Worm (Caenorhabditis elegans) whole organism, L2 larva: Measurements from ENCODE around the gene mbf-1.
A peak's percentile ranks its signal among the peaks of the same experiment; 100 is the strongest.

Experiments
- C34F6.9 ChIP-seq: fragments of 150-350 bp; optimal IDR thresholded peaks from 2 replicates; lab custom pipeline; 2014; ENCODE audit warnings: missing biosample characterization, missing genetic modification characterization
- F13H6.1 ChIP-seq: sonication (generic microtip); optimal IDR thresholded peaks from 2 replicates; lab custom pipeline; 2016; ENCODE audit warnings: missing genetic modification characterization, missing compliant biosample characterization
- R02D3.7 ChIP-seq: fragments of 150-350 bp; optimal IDR thresholded peaks from 2 replicates; lab custom pipeline; 2014; ENCODE audit warnings: missing biosample characterization, missing genetic modification characterization
- Y55F3AM.14 ChIP-seq: fragments of 200-800 bp; sonication (Bioruptor generic); optimal IDR thresholded peaks from 2 replicates; lab custom pipeline; 2018; ENCODE audit warnings: mild to moderate bottlenecking, missing genetic modification characterization, missing compliant biosample characterization
- ZK546.5 ChIP-seq: sonication (generic microtip); optimal IDR thresholded peaks from 2 replicates; lab custom pipeline; 2017; ENCODE audit warnings: missing biosample characterization, missing genetic modification characterization
- alr-1 ChIP-seq: fragments of 150-350 bp; optimal IDR thresholded peaks from 2 replicates; lab custom pipeline; 2014; ENCODE audit warnings: missing biosample characterization, missing genetic modification characterization
- aly-2 ChIP-seq: fragments of 150-350 bp; optimal IDR thresholded peaks from 2 replicates; lab custom pipeline; 2014; ENCODE audit warnings: missing biosample characterization, missing genetic modification characterization
- ama-1 ChIP-seq: fragments of 150-350 bp; optimal IDR thresholded peaks from 2 replicates; lab custom pipeline; 2018; ENCODE audit warnings: inconsistent platforms
- blmp-1 ChIP-seq: sonication (generic microtip); optimal IDR thresholded peaks from 2 replicates; lab custom pipeline; 2017; ENCODE audit warnings: missing genetic modification characterization, mild to moderate bottlenecking, missing compliant biosample characterization, antibody characterized with exemption, moderate library complexity; ENCODE audit not compliant: insufficient read depth
- ceh-16 ChIP-seq: fragments of 150-350 bp; optimal IDR thresholded peaks from 2 replicates; lab custom pipeline; 2014; ENCODE audit warnings: missing biosample characterization, missing genetic modification characterization
- ceh-82 ChIP-seq: fragments of 150-350 bp; optimal IDR thresholded peaks from 2 replicates; lab custom pipeline; 2014; ENCODE audit warnings: missing biosample characterization, missing genetic modification characterization
- crh-2 ChIP-seq: sonication (generic microtip); optimal IDR thresholded peaks from 2 replicates; lab custom pipeline; 2017; ENCODE audit warnings: missing biosample characterization, missing genetic modification characterization
- dmd-4 ChIP-seq: sonication (generic microtip); optimal IDR thresholded peaks from 2 replicates; lab custom pipeline; 2017; ENCODE audit warnings: missing biosample characterization, missing genetic modification characterization
- egl-27 ChIP-seq: sonication (generic microtip); optimal IDR thresholded peaks from 3 replicates; lab custom pipeline; 2017; ENCODE audit warnings: missing biosample characterization, missing genetic modification reagents, missing genetic modification characterization
- elt-1 ChIP-seq: fragments of 150-350 bp; optimal IDR thresholded peaks from 2 replicates; lab custom pipeline; 2014; ENCODE audit warnings: missing biosample characterization, missing genetic modification characterization
- elt-3 ChIP-seq: sonication (generic microtip); optimal IDR thresholded peaks from 2 replicates; lab custom pipeline; 2017; ENCODE audit warnings: missing biosample characterization, missing genetic modification characterization
- fos-1 ChIP-seq: fragments of 150-350 bp; optimal IDR thresholded peaks from 2 replicates; lab custom pipeline; 2014; ENCODE audit warnings: missing biosample characterization, missing genetic modification characterization
- gmeb-1 ChIP-seq: fragments of 150-350 bp; optimal IDR thresholded peaks from 2 replicates; lab custom pipeline; 2014; ENCODE audit warnings: missing biosample characterization, missing genetic modification characterization
- lin-11 ChIP-seq: fragments of 150-350 bp; sonication (generic microtip); optimal IDR thresholded peaks from 2 replicates; lab custom pipeline; 2014; ENCODE audit warnings: missing biosample characterization, missing genetic modification characterization, inconsistent platforms, mixed read lengths
- lin-13 ChIP-seq: fragments of 150-350 bp; optimal IDR thresholded peaks from 2 replicates; lab custom pipeline; 2014; ENCODE audit warnings: missing biosample characterization, missing genetic modification reagents, missing genetic modification characterization
- lin-39 ChIP-seq: fragments of 150-350 bp; optimal IDR thresholded peaks from 2 replicates; lab custom pipeline; 2014; ENCODE audit warnings: missing biosample characterization, missing genetic modification reagents, missing genetic modification characterization
- lsy-2 ChIP-seq, 2 experiments: fragments of 150-350 bp in 1 of 2; sonication (generic microtip) in 1 of 2; optimal IDR thresholded peaks; 2 replicates each; lab custom pipeline; 2014 to 2017; ENCODE audit warnings: missing biosample characterization in 2 of 2, missing genetic modification characterization in 2 of 2
- mab-5 ChIP-seq: fragments of 150-350 bp; optimal IDR thresholded peaks from 2 replicates; lab custom pipeline; 2014; ENCODE audit warnings: missing biosample characterization, missing genetic modification characterization
- mbf-1 ChIP-seq: sonication (generic microtip); optimal IDR thresholded peaks from 2 replicates; lab custom pipeline; 2017; ENCODE audit warnings: missing biosample characterization, missing genetic modification characterization
- mdl-1 ChIP-seq, 2 experiments: fragments of 150-350 bp in 1 of 2; sonication (generic microtip) in 1 of 2; optimal IDR thresholded peaks; 2 replicates each; lab custom pipeline; 2017; ENCODE audit warnings: missing biosample characterization in 2 of 2, missing genetic modification characterization in 2 of 2
- nhr-10 ChIP-seq: sonication (generic microtip); optimal IDR thresholded peaks from 2 replicates; lab custom pipeline; 2017; ENCODE audit warnings: missing biosample characterization, missing genetic modification characterization
- nhr-11 ChIP-seq: fragments of 150-350 bp; optimal IDR thresholded peaks from 2 replicates; lab custom pipeline; 2014; ENCODE audit warnings: missing biosample characterization, missing genetic modification characterization
- nhr-12 ChIP-seq: fragments of 150-350 bp; optimal IDR thresholded peaks from 2 replicates; lab custom pipeline; 2014; ENCODE audit warnings: missing biosample characterization, missing genetic modification characterization
- nhr-129 ChIP-seq: fragments of 150-350 bp; optimal IDR thresholded peaks from 2 replicates; lab custom pipeline; 2014; ENCODE audit warnings: missing biosample characterization, missing genetic modification characterization
- nhr-21 ChIP-seq: fragments of 150-350 bp; optimal IDR thresholded peaks from 2 replicates; lab custom pipeline; 2014; ENCODE audit warnings: missing biosample characterization, missing genetic modification characterization
- nhr-23 ChIP-seq: fragments of 150-350 bp; optimal IDR thresholded peaks from 2 replicates; lab custom pipeline; 2014; ENCODE audit warnings: missing biosample characterization, missing genetic modification reagents, missing genetic modification characterization
- nhr-237 ChIP-seq: fragments of 150-350 bp; optimal IDR thresholded peaks from 2 replicates; lab custom pipeline; 2014; ENCODE audit warnings: missing biosample characterization, missing genetic modification characterization
- nhr-25 ChIP-seq: fragments of 150-350 bp; sonication (generic microtip); optimal IDR thresholded peaks from 3 replicates; lab custom pipeline; 2014; ENCODE audit warnings: missing biosample characterization, missing genetic modification characterization
- nhr-6 ChIP-seq: fragments of 150-350 bp; optimal IDR thresholded peaks from 2 replicates; lab custom pipeline; 2014; ENCODE audit warnings: missing biosample characterization, missing genetic modification characterization
- nhr-77 ChIP-seq: fragments of 150-350 bp; optimal IDR thresholded peaks from 2 replicates; lab custom pipeline; 2014; ENCODE audit warnings: missing biosample characterization, missing genetic modification characterization
- peb-1 ChIP-seq: fragments of 150-350 bp; optimal IDR thresholded peaks from 2 replicates; lab custom pipeline; 2014; ENCODE audit warnings: missing biosample characterization, missing genetic modification characterization
- sem-4 ChIP-seq: fragments of 150-350 bp; optimal IDR thresholded peaks from 2 replicates; lab custom pipeline; 2014; ENCODE audit warnings: missing biosample characterization, missing genetic modification reagents, missing genetic modification characterization
- skn-1 ChIP-seq: sonication (generic microtip); optimal IDR thresholded peaks from 2 replicates; lab custom pipeline; 2017; ENCODE audit warnings: missing biosample characterization, missing genetic modification characterization
- sma-3 ChIP-seq: sonication (generic microtip); optimal IDR thresholded peaks from 2 replicates; lab custom pipeline; 2016; ENCODE audit warnings: missing genetic modification reagents, missing genetic modification characterization, missing compliant biosample characterization
- sma-9 ChIP-seq, 2 experiments: fragments of 150-350 bp in 1 of 2; sonication (generic microtip) in 1 of 2; optimal IDR thresholded peaks; 2 replicates each; lab custom pipeline; 2014 to 2016; ENCODE audit warnings: missing genetic modification characterization in 2 of 2, mild to moderate bottlenecking in 1 of 2, missing biosample characterization in 1 of 2, missing compliant biosample characterization in 1 of 2, missing genetic modification reagents in 1 of 2, moderate library complexity in 1 of 2
- snpc-4 ChIP-seq: fragments of 150-350 bp; optimal IDR thresholded peaks from 2 replicates; lab custom pipeline; 2014; ENCODE audit warnings: missing biosample characterization, missing genetic modification characterization
- unc-39 ChIP-seq: fragments of 150-350 bp; optimal IDR thresholded peaks from 2 replicates; lab custom pipeline; 2014; ENCODE audit warnings: missing biosample characterization, missing genetic modification characterization
- unc-55 ChIP-seq: fragments of 150-350 bp; sonication (generic microtip); optimal IDR thresholded peaks from 3 replicates; lab custom pipeline; 2014; ENCODE audit warnings: missing biosample characterization, missing genetic modification reagents, missing genetic modification characterization
- unc-62 ChIP-seq: fragments of 150-350 bp; optimal IDR thresholded peaks from 2 replicates; lab custom pipeline; 2014; ENCODE audit warnings: missing biosample characterization, missing genetic modification reagents, missing genetic modification characterization
- zag-1 ChIP-seq: fragments of 150-350 bp; optimal IDR thresholded peaks from 2 replicates; lab custom pipeline; 2014; ENCODE audit warnings: missing biosample characterization, missing genetic modification characterization
- ztf-1 ChIP-seq: fragments of 200-800 bp; sonication (Bioruptor generic); conservative IDR thresholded peaks from 2 replicates; pipeline ENCODE4 v1.3.6; 2022; ENCODE audit warnings: missing genetic modification characterization, missing compliant biosample characterization
- ztf-11 ChIP-seq: sonication (generic microtip); optimal IDR thresholded peaks from 2 replicates; lab custom pipeline; 2017; ENCODE audit warnings: missing biosample characterization, missing genetic modification characterization
- ztf-4 ChIP-seq: fragments of 150-350 bp; optimal IDR thresholded peaks from 2 replicates; lab custom pipeline; 2014; ENCODE audit warnings: missing biosample characterization, missing genetic modification characterization

mbf-1 gene

DNA sequence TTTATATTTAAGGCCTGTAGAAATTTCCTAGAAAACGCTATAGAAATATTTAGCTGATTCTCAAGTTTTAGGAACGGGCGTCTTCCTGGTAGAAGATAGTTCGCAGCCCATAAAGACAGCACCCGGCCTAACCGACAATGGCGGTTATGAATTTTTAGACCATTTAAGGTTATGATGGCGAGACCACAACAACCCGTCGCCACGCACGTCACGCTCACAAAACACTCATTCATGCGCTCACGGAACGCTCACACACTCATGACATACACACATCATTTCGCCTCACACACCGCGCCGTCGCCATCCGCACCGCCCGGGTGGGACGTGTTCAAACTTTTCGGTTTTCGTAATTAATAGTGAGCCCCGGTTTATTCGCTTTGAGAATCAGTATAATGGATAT is 43.5 kb upstream of the mbf-1 start:
- TF ChIP-seq mbf-1 (tag; lab: Kevin White, UChicago) (no peak), blmp-1 (tag; lab: Kevin White, UChicago) (no peak), ceh-16 (no peak), nhr-77 (tag; lab: Kevin White, UChicago) (no peak), aly-2 (tag; lab: Kevin White, UChicago) (no peak), Y55F3AM.14 (GFP tag; lab: Kevin White, UChicago) (no peak), ztf-4 (tag; lab: Kevin White, UChicago) (no peak), egl-27 (tag; lab: Kevin White, UChicago) (no peak), dmd-4 (tag; lab: Kevin White, UChicago) (no peak), ceh-82 (tag; lab: Kevin White, UChicago) (no peak), nhr-11 (no peak), F13H6.1 (no peak), lin-13 (GFP tag; lab: Kevin White, UChicago) (no peak), R02D3.7 (no peak)

DNA sequence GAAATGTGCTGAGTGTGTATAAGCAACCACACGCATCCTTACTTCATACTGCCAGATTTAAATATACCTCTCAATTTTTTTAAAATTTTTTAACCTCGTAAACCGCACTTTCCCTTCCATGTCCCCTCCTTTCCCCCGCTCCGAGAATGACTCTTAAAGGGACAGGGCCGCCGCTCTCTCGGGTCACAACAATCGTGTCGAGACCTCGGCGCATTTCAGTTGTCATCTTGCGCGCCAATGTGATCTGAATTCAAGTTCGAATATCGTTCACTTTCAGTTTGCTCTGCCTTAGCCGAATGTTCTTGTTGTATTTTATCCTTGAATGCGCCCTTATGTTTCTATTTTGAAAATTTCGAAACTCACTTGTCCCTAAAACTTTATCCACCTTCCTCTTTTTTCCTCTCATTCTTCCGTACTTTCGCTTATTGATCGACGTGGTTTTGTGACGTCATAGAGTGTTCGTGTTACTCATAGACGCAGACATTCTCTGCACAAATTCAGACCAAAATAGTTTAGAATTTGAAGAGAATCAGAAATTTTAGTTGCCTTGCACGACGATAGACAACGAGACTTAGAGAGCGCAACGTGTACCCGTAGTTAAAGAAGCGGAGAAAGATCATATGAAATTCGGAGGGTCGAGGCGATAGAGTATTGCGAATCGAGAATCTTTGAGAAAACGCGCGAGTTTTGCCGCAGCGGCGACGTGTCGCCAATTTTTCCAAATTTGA is 42.2 kb upstream of the mbf-1 start:
- TF ChIP-seq ztf-1 (GFP tag; lab: Robert Waterston, UW) (no peak), zag-1 (peak; percentile 21), gmeb-1 (peak; percentile 65), unc-55 (GFP tag; lab: Kevin White, UChicago) (peak; percentile 82), ZK546.5 (no peak), ztf-4 (tag; lab: Kevin White, UChicago) (peak; percentile 78), alr-1 (tag; lab: Kevin White, UChicago) (no peak), nhr-12 (no peak), lin-13 (GFP tag; lab: Kevin White, UChicago) (peak; percentile 46), elt-1 (tag; lab: Kevin White, UChicago) (no peak), lin-11 (tag; lab: Kevin White, UChicago) (no peak), lsy-2 (tag; optimal IDR thresholded peaks at IDR 0.05; lab: Kevin White, UChicago) (peak; percentile 47 to 84), unc-62 (GFP tag; lab: Kevin White, UChicago) (no peak), sma-9 (GFP tag; optimal IDR thresholded peaks at IDR 0.05; lab: Kevin White, UChicago) (peak; percentile 83), sma-9 (tag; optimal IDR thresholded peaks at IDR 0.05; lab: Kevin White, UChicago) (no peak), blmp-1 (tag; lab: Kevin White, UChicago) (peak; percentile 81), mdl-1 (tag; optimal IDR thresholded peaks at IDR 0.05; lab: Kevin White, UChicago) (peak in 1 of 2 experiments; percentile 10), nhr-6 (tag; lab: Kevin White, UChicago) (peak; percentile 60), nhr-11 (no peak), nhr-77 (tag; lab: Kevin White, UChicago) (peak; percentile 41), nhr-23 (no peak), ztf-11 (tag; lab: Kevin White, UChicago) (no peak), snpc-4 (no peak), ama-1 (peak; percentile 83), dmd-4 (tag; lab: Kevin White, UChicago) (no peak), nhr-10 (no peak), lin-39 (tag; lab: Kevin White, UChicago) (no peak), elt-3 (tag; lab: Kevin White, UChicago) (no peak), F13H6.1 (peak; percentile 81), nhr-25 (tag; lab: Kevin White, UChicago) (peak; percentile 68), fos-1 (tag; lab: Kevin White, UChicago) (peak; percentile 63), unc-39 (tag; lab: Kevin White, UChicago) (no peak), mab-5 (tag; lab: Kevin White, UChicago) (peak; percentile 2), crh-2 (peak; percentile 97), sem-4 (tag; lab: Kevin White, UChicago) (peak; percentile 78), sma-3 (peak; percentile 56), nhr-129 (tag; lab: Kevin White, UChicago) (peak; percentile 76), nhr-21 (tag; lab: Kevin White, UChicago) (peak; percentile 65), egl-27 (tag; lab: Kevin White, UChicago) (peak; percentile 65), R02D3.7 (no peak), Y55F3AM.14 (GFP tag; lab: Kevin White, UChicago) (no peak), mbf-1 (tag; lab: Kevin White, UChicago) (no peak), ceh-16 (no peak), skn-1 (no peak), ceh-82 (tag; lab: Kevin White, UChicago) (peak; percentile 21), aly-2 (tag; lab: Kevin White, UChicago) (no peak), C34F6.9 (peak; percentile 88), nhr-237 (no peak), peb-1 (no peak)
